Fruit fly (Drosophila melanogaster): ENCODE data around the gene Cftr.

Cftr gene

DNA sequence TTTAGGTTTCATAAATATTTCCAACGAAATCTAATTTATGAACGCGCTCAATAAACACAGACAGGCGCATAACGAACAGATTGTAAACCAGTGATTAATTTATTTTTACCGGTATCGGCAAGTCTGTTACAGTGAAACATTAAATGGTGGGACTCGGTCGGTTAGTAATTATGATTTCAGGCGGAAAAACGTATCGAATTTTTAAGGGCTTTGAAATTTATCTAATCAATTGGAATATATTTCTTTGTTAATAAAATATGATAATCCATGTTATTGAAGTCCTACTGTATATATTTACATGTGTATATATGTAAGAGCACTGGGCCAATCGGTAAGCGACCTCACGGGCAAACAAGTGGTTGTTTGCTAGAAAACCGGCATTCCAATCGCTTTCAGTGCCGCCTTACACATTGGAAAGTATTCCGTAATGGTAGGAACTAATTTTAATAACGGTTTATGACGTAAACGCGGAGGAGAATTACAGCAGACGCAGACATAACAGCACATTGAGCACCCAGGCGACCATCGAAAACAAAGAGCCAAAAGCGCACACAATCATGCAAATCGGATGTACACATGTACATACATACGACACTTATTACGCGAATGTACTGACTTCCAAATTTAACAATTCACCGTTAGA lies 560 bp downstream of the Cftr start (continued):
- TF ChIP-seq Ets65A (GFP tag) (peak; percentile 95), bab2 (GFP tag; optimal IDR thresholded peaks at IDR 0.05) (peak; percentile 93), zfh2 (GFP tag; optimal IDR thresholded peaks at IDR 0.05) (peak; percentile 86), Nf-YB (GFP tag; optimal IDR thresholded peaks at IDR 0.05) (peak; percentile 85), cas (GFP tag; IDR thresholded peaks at IDR 0.05) (peak; percentile 93), CG9797 (GFP tag; optimal IDR thresholded peaks at IDR 0.05) (no peak), CG12744 (GFP tag; optimal IDR thresholded peaks at IDR 0.05) (peak; percentile 92), ci (GFP tag; IDR thresholded peaks at IDR 0.05) (peak; percentile 98), sim (GFP tag; IDR thresholded peaks at IDR 0.05) (peak; percentile 53; the same call in 1 of the 2 replicates), Taf1 (GFP tag; IDR thresholded peaks at IDR 0.05) (peak; percentile 95), her (GFP tag; optimal IDR thresholded peaks at IDR 0.05) (peak; percentile 73), CG34224 (GFP tag; IDR thresholded peaks at IDR 0.05; ENCODE audit: partially characterized antibody) (no peak), Six4 (GFP tag; optimal IDR thresholded peaks at IDR 0.05) (peak; percentile 83), CG1832 (GFP tag; optimal IDR thresholded peaks at IDR 0.05) (no peak), az2 (GFP tag; optimal IDR thresholded peaks at IDR 0.05) (peak; percentile 93), HmgD (GFP tag; optimal IDR thresholded peaks at IDR 0.05) (no peak), vnd (GFP tag; IDR thresholded peaks at IDR 0.05; ENCODE audit: partially characterized antibody) (no peak), crol (GFP tag; IDR thresholded peaks at IDR 0.05) (peak; percentile 56), Bteb2 (GFP tag; optimal IDR thresholded peaks at IDR 0.05) (peak; percentile 93), CG8765 (GFP tag; IDR thresholded peaks at IDR 0.05) (peak; percentile 73), esg (GFP tag; conservative IDR thresholded peaks at IDR 0.05) (peak; percentile 93), CG10366 (GFP tag; IDR thresholded peaks at IDR 0.05) (peak; percentile 94), tio (GFP tag; optimal IDR thresholded peaks at IDR 0.05) (peak; percentile 84), CG3281 (GFP tag; optimal IDR thresholded peaks at IDR 0.05) (peak; percentile 87), Hr39 (optimal IDR thresholded peaks at IDR 0.05) (no peak), toy (GFP tag; IDR thresholded peaks at IDR 0.05) (peak; percentile 93), dysf (GFP tag; IDR thresholded peaks at IDR 0.05) (peak; percentile 98), CG17612 (GFP tag; IDR thresholded peaks at IDR 0.05) (peak; percentile 79), CG15269 (tag; optimal IDR thresholded peaks at IDR 0.05) (peak; percentile 98), Fer1 (GFP tag; optimal IDR thresholded peaks at IDR 0.05) (peak; percentile 94), CG10462 (GFP tag; optimal IDR thresholded peaks at IDR 0.05) (peak; percentile 79), ase (GFP tag; IDR thresholded peaks at IDR 0.05) (peak; percentile 93), sisA (GFP tag; IDR thresholded peaks at IDR 0.05) (peak; percentile 95), ERR (GFP tag; optimal IDR thresholded peaks at IDR 0.05) (peak; percentile 78), Gsc (GFP tag; IDR thresholded peaks at IDR 0.05) (peak; percentile 72; the same call in 1 of the 2 replicates), MTF-1 (GFP tag; optimal IDR thresholded peaks at IDR 0.05; ENCODE audit: borderline replicate concordance) (peak; percentile 31), dimm (GFP tag; IDR thresholded peaks at IDR 0.05) (peak; percentile 85), CG2889 (GFP tag; IDR thresholded peaks at IDR 0.05) (peak; percentile 91), Ada2b (GFP tag; IDR thresholded peaks at IDR 0.05) (peak; percentile 95), Blimp-1 (GFP tag; optimal IDR thresholded peaks at IDR 0.05) (peak; percentile 88), CG14860 (GFP tag; IDR thresholded peaks at IDR 0.05; ENCODE audit: partially characterized antibody) (no peak), CG12071 (GFP tag; optimal IDR thresholded peaks at IDR 0.05) (peak; percentile 82), CG31365 (tag; optimal IDR thresholded peaks at IDR 0.05) (peak; percentile 46), amos (GFP tag; IDR thresholded peaks at IDR 0.05; ENCODE audit: partially characterized antibody) (no peak), D19B (GFP tag; optimal IDR thresholded peaks at IDR 0.05) (peak; percentile 67), CG8281 (tag; optimal IDR thresholded peaks at IDR 0.05) (peak; percentile 63), CG9437 (GFP tag; optimal IDR thresholded peaks at IDR 0.05) (peak; percentile 87), CG12219 (GFP tag; optimal IDR thresholded peaks at IDR 0.05) (peak; percentile 93), CG4282 (GFP tag; optimal IDR thresholded peaks at IDR 0.05) (peak; percentile 55), unpg (GFP tag; optimal IDR thresholded peaks at IDR 0.05) (peak; percentile 93), Sox100B (GFP tag; optimal IDR thresholded peaks at IDR 0.05) (peak; percentile 61)
